Worm (Caenorhabditis elegans) whole organism, mixed stage, embryonic: Measurements from ENCODE around the gene kynu-1.

Source experiments
- lsy-2 ChIP-seq: fragments of 150-350 bp; optimal IDR thresholded peaks from 2 replicates; lab custom pipeline; 2014; ENCODE audit warnings: missing biosample characterization, missing genetic modification characterization
- nhr-28 ChIP-seq: fragments of 150-350 bp; optimal IDR thresholded peaks from 2 replicates; lab custom pipeline; 2014; ENCODE audit warnings: missing biosample characterization, missing genetic modification characterization
- snpc-4 ChIP-seq: fragments of 150-350 bp; optimal IDR thresholded peaks from 2 replicates; lab custom pipeline; 2014; ENCODE audit warnings: missing biosample characterization, missing genetic modification characterization
- unc-62 ChIP-seq: fragments of 150-350 bp; optimal IDR thresholded peaks from 2 replicates; lab custom pipeline; 2014; ENCODE audit warnings: missing biosample characterization, missing genetic modification reagents, missing genetic modification characterization

- TF ChIP-seq snpc-4 (tag; lab: Kevin White, UChicago), result no peak
- no peak for TF ChIP-seq unc-62 (GFP tag; lab: Kevin White, UChicago)
- TF ChIP-seq lsy-2 (tag; lab: Kevin White, UChicago), result no peak
- no peak for TF ChIP-seq nhr-28 (tag; lab: Kevin White, UChicago)
Measured at ce11 chrX:6157411-6157916, 48.3 kb upstream of the kynu-1 start.
